Worm (Caenorhabditis elegans): Measurements from ENCODE around the gene F44A2.5.

DNA sequence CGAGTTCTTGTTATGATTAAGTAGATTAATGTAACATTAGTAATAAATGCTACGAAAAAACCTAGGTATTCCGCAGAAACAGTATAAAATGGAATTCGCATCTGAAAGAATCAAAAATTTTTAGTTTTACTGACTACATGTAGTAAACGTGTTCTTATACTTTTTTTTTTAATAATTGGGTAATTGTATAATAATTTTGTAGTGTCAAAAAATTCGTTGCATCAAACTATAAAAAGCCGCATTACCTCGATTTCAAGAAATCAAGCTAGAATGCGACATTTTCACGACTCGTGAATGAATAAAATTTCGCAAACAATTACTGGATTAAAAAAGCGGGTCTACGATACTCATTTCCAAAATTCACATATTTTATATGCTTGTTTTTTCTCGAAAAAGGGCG lies 48.2 kb upstream of the F44A2.5 start, which contains the start of gene str-94:
- TF ChIP-seq nhr-43 (tag; optimal IDR thresholded peaks at IDR 0.05; ENCODE audit: poor library complexity, severe bottlenecking): no peak
- no peak for TF ChIP-seq snpc-4 (tag; optimal IDR thresholded peaks at IDR 0.05)
- no peak for TF ChIP-seq nhr-25 (tag; optimal IDR thresholded peaks at IDR 0.05)
- TF ChIP-seq unc-62 (GFP tag; optimal IDR thresholded peaks at IDR 0.05): no peak
- TF ChIP-seq aly-2 (tag; optimal IDR thresholded peaks at IDR 0.05): no peak
- no peak for TF ChIP-seq ama-1 (optimal IDR thresholded peaks at IDR 0.05)
- TF ChIP-seq unc-39 (tag; optimal IDR thresholded peaks at IDR 0.05): no peak
- no peak for TF ChIP-seq nhr-23 (tag; optimal IDR thresholded peaks at IDR 0.05)
- no peak for TF ChIP-seq pha-4 (tag; optimal IDR thresholded peaks at IDR 0.05)
- TF ChIP-seq skn-1 (tag; optimal IDR thresholded peaks at IDR 0.05): no peak
- TF ChIP-seq zag-1 (tag; optimal IDR thresholded peaks at IDR 0.05): no peak
